Worm (Caenorhabditis elegans) whole organism, midembryonic: ENCODE data around the gene tag-325.

Source experiments
- T22C8.4 ChIP-seq: fragments of 200-800 bp; sonication (Bioruptor generic); IDR thresholded peaks from 2 replicates; pipeline ENCODE4 v1.3.6; 2022; ENCODE audit warnings: missing genetic modification characterization, missing compliant biosample characterization
- cog-1 ChIP-seq: sonication (generic microtip); optimal IDR thresholded peaks from 2 replicates; lab custom pipeline; 2016; ENCODE audit warnings: missing genetic modification characterization, missing compliant biosample characterization
- flt-1 ChIP-seq: fragments of 200-800 bp; sonication (Bioruptor generic); IDR thresholded peaks from 2 replicates; pipeline ENCODE4 v1.3.6; 2022; ENCODE audit warnings: missing genetic modification characterization, missing compliant biosample characterization
- klf-2 ChIP-seq: fragments of 200-800 bp; sonication (Bioruptor generic); conservative IDR thresholded peaks from 2 replicates; pipeline ENCODE4 v1.3.6; 2022; ENCODE audit warnings: missing genetic modification reagents, missing genetic modification characterization, missing compliant biosample characterization
- ref-1 ChIP-seq: fragments of 200-800 bp; sonication (Bioruptor generic); conservative IDR thresholded peaks from 2 replicates; pipeline ENCODE4 v1.3.6; 2022; ENCODE audit warnings: missing genetic modification reagents, missing genetic modification characterization, missing compliant biosample characterization
- tab-1 ChIP-seq: fragments of 200-800 bp; sonication (Bioruptor generic); IDR thresholded peaks from 2 replicates; pipeline ENCODE4 v1.3.6; 2022; ENCODE audit warnings: missing genetic modification characterization, missing compliant biosample characterization
- ztf-23 ChIP-seq: fragments of 200-800 bp; sonication (Bioruptor generic); IDR thresholded peaks from 2 replicates; pipeline ENCODE4 v1.3.6; 2022; ENCODE audit warnings: missing genetic modification reagents, missing genetic modification characterization, missing compliant biosample characterization
- ztf-29 ChIP-seq: fragments of 200-800 bp; sonication (Bioruptor generic); IDR thresholded peaks from 2 replicates; pipeline ENCODE4 v1.3.6; 2022; ENCODE audit warnings: missing genetic modification reagents, missing genetic modification characterization, missing compliant biosample characterization

- no peak for TF ChIP-seq flt-1 (GFP tag; lab: Robert Waterston, UW)
- no peak for TF ChIP-seq tab-1
- TF ChIP-seq ztf-29: no peak
- no peak for TF ChIP-seq cog-1 (tag; lab: Kevin White, UChicago)
- TF ChIP-seq ztf-23: no peak
- no peak for TF ChIP-seq T22C8.4
- TF ChIP-seq klf-2 (GFP tag; lab: Robert Waterston, UW): no peak
- TF ChIP-seq ref-1: no peak
Observed at ce11 chrIII:4852025-4852424, 55.4 kb downstream of the tag-325 start, which contains the start of gene ced-4.
